Worm (Caenorhabditis elegans) whole organism, L2 larva: ENCODE measurements around the gene slc-25A18.1.

Experiments used
- alr-1 ChIP-seq: fragments of 150-350 bp; optimal IDR thresholded peaks from 2 replicates; lab custom pipeline; 2014; ENCODE audit warnings: missing biosample characterization, missing genetic modification characterization
- ama-1 ChIP-seq: fragments of 150-350 bp; optimal IDR thresholded peaks from 2 replicates; lab custom pipeline; 2018; ENCODE audit warnings: inconsistent platforms
- crh-2 ChIP-seq: sonication (generic microtip); optimal IDR thresholded peaks from 2 replicates; lab custom pipeline; 2017; ENCODE audit warnings: missing biosample characterization, missing genetic modification characterization
- egl-27 ChIP-seq: sonication (generic microtip); optimal IDR thresholded peaks from 3 replicates; lab custom pipeline; 2017; ENCODE audit warnings: missing biosample characterization, missing genetic modification reagents, missing genetic modification characterization
- elt-1 ChIP-seq: fragments of 150-350 bp; optimal IDR thresholded peaks from 2 replicates; lab custom pipeline; 2014; ENCODE audit warnings: missing biosample characterization, missing genetic modification characterization
- elt-3 ChIP-seq: sonication (generic microtip); optimal IDR thresholded peaks from 2 replicates; lab custom pipeline; 2017; ENCODE audit warnings: missing biosample characterization, missing genetic modification characterization
- fos-1 ChIP-seq: fragments of 150-350 bp; optimal IDR thresholded peaks from 2 replicates; lab custom pipeline; 2014; ENCODE audit warnings: missing biosample characterization, missing genetic modification characterization
- nhr-6 ChIP-seq: fragments of 150-350 bp; optimal IDR thresholded peaks from 2 replicates; lab custom pipeline; 2014; ENCODE audit warnings: missing biosample characterization, missing genetic modification characterization
- nhr-77 ChIP-seq: fragments of 150-350 bp; optimal IDR thresholded peaks from 2 replicates; lab custom pipeline; 2014; ENCODE audit warnings: missing biosample characterization, missing genetic modification characterization
- sem-4 ChIP-seq: fragments of 150-350 bp; optimal IDR thresholded peaks from 2 replicates; lab custom pipeline; 2014; ENCODE audit warnings: missing biosample characterization, missing genetic modification reagents, missing genetic modification characterization
- skn-1 ChIP-seq: sonication (generic microtip); optimal IDR thresholded peaks from 2 replicates; lab custom pipeline; 2017; ENCODE audit warnings: missing biosample characterization, missing genetic modification characterization
- unc-39 ChIP-seq: fragments of 150-350 bp; optimal IDR thresholded peaks from 2 replicates; lab custom pipeline; 2014; ENCODE audit warnings: missing biosample characterization, missing genetic modification characterization
- unc-62 ChIP-seq: fragments of 150-350 bp; optimal IDR thresholded peaks from 2 replicates; lab custom pipeline; 2014; ENCODE audit warnings: missing biosample characterization, missing genetic modification reagents, missing genetic modification characterization
- zag-1 ChIP-seq: fragments of 150-350 bp; optimal IDR thresholded peaks from 2 replicates; lab custom pipeline; 2014; ENCODE audit warnings: missing biosample characterization, missing genetic modification characterization

ce11 chrX:15052385-15052784, 48.6 kb upstream of the slc-25A18.1 start, which contains the start of gene H03G16.6:
- TF ChIP-seq sem-4 (no peak), elt-1 (no peak), fos-1 (no peak), alr-1 (tag; lab: Kevin White, UChicago) (no peak), skn-1 (tag; lab: Kevin White, UChicago) (no peak), unc-39 (no peak), zag-1 (tag; lab: Kevin White, UChicago) (no peak), egl-27 (tag; lab: Kevin White, UChicago) (no peak), nhr-77 (tag; lab: Kevin White, UChicago) (no peak), crh-2 (tag; lab: Kevin White, UChicago) (no peak), nhr-6 (no peak), ama-1 (lab: Kevin White, UChicago) (no peak), unc-62 (no peak), elt-3 (tag; lab: Kevin White, UChicago) (no peak)
